Worm (Caenorhabditis elegans) whole organism, late embryonic: ENCODE data around the gene anmt-1.

Experiments used
- ama-1 ChIP-seq: fragments of 150-350 bp; optimal IDR thresholded peaks from 2 replicates; lab custom pipeline; 2014
- ceh-45 ChIP-seq: fragments of 200-800 bp; sonication (Bioruptor generic); IDR thresholded peaks from 2 replicates; pipeline ENCODE4 v1.3.6; 2022; ENCODE audit warnings: missing genetic modification reagents, missing genetic modification characterization, missing compliant biosample characterization
- ceh-48 ChIP-seq: sonication (generic microtip); optimal IDR thresholded peaks from 2 replicates; lab custom pipeline; 2016; ENCODE audit warnings: missing genetic modification characterization, inconsistent platforms, missing compliant biosample characterization
- che-1 ChIP-seq: sonication (generic microtip); optimal IDR thresholded peaks from 2 replicates; lab custom pipeline; 2016; ENCODE audit warnings: mild to moderate bottlenecking, missing genetic modification characterization, missing compliant biosample characterization
- elt-2 ChIP-seq: sonication (generic microtip); optimal IDR thresholded peaks from 2 replicates; lab custom pipeline; 2016; ENCODE audit warnings: missing genetic modification reagents, missing genetic modification characterization, missing compliant biosample characterization
- ets-4 ChIP-seq: sonication (generic microtip); optimal IDR thresholded peaks from 2 replicates; lab custom pipeline; 2016; ENCODE audit warnings: missing genetic modification characterization, missing compliant biosample characterization
- eyg-1 ChIP-seq: sonication (generic microtip); optimal IDR thresholded peaks from 2 replicates; lab custom pipeline; 2016; ENCODE audit warnings: missing genotype, missing genetic modification characterization, missing compliant biosample characterization
- hlh-30 ChIP-seq: sonication (generic microtip); optimal IDR thresholded peaks from 2 replicates; lab custom pipeline; 2017; ENCODE audit warnings: antibody characterized with exemption, missing genetic modification characterization, missing compliant biosample characterization; ENCODE audit not compliant: insufficient read depth
- npax-4 ChIP-seq: sonication (generic microtip); optimal IDR thresholded peaks from 2 replicates; lab custom pipeline; 2016; ENCODE audit warnings: missing genetic modification characterization, missing compliant biosample characterization
- sox-2 ChIP-seq: fragments of 200-800 bp; sonication (Bioruptor generic); IDR thresholded peaks from 2 replicates; pipeline ENCODE4 v1.3.6; 2022; ENCODE audit warnings: missing genetic modification reagents, missing genetic modification characterization, missing compliant biosample characterization

- TF ChIP-seq ceh-48 (tag; lab: Kevin White, UChicago) (no peak), ets-4 (tag; lab: Kevin White, UChicago) (no peak), che-1 (no peak), hlh-30 (no peak), elt-2 (no peak), ama-1 (lab: Kevin White, UChicago) (no peak), eyg-1 (tag; lab: Kevin White, UChicago) (no peak), sox-2 (GFP tag; lab: Robert Waterston, UW) (no peak), npax-4 (tag; lab: Kevin White, UChicago) (no peak), ceh-45 (GFP tag; lab: Robert Waterston, UW) (no peak)
Measured at ce11 chrIII:8674980-8675485, 9.6 kb upstream of the anmt-1 start, which contains the start of gene pgl-2.
